Worm (Caenorhabditis elegans): ENCODE results near the gene clec-266.

ce11 chrX:6671717-6672116 lies 49.0 kb upstream of the clec-266 start:
- TF ChIP-seq lsy-2 (tag; optimal IDR thresholded peaks at IDR 0.05) (no peak), nhr-77 (tag; optimal IDR thresholded peaks at IDR 0.05) (no peak), ama-1 (optimal IDR thresholded peaks at IDR 0.05) (no peak)

All from whole organism, L1 larva.